Fruit fly (Drosophila melanogaster): ENCODE results near the gene Grx5.
A peak's percentile ranks its signal among the peaks of the same experiment; 100 is the strongest.

dm6 chrX:14882536-14883118 lies 44.6 kb upstream of the Grx5 start, which contains the start of the genes CG45064 and CG45065:
- TF ChIP-seq EcR (GFP tag; optimal IDR thresholded peaks at IDR 0.05): no peak
- peak; percentile 89 for TF ChIP-seq Pif1A (GFP tag; optimal IDR thresholded peaks at IDR 0.05)
- TF ChIP-seq Pif1B (GFP tag; optimal IDR thresholded peaks at IDR 0.05): peak; percentile 85
- 0 out of 2 replicates have a peak, but pooled peaks have one; percentile 38 for TF ChIP-seq CG10348 (GFP tag; IDR thresholded peaks at IDR 0.05)
- TF ChIP-seq gl (tag; optimal IDR thresholded peaks at IDR 0.05): no peak
- peak; percentile 82 for TF ChIP-seq CG12605 (GFP tag; IDR thresholded peaks at IDR 0.05)
- peak; percentile 87 for TF ChIP-seq fd96Ca (GFP tag; IDR thresholded peaks at IDR 0.05)
- TF ChIP-seq CG9948 (tag; optimal IDR thresholded peaks at IDR 0.05): peak; percentile 68
- TF ChIP-seq Ets98B (GFP tag; IDR thresholded peaks at IDR 0.05): peak; percentile 93
- TF ChIP-seq Snoo (tag; optimal IDR thresholded peaks at IDR 0.05): peak; percentile 54
- TF ChIP-seq CG34367 (tag; optimal IDR thresholded peaks at IDR 0.05): peak; percentile 37
- TF ChIP-seq CG8159 (tag; optimal IDR thresholded peaks at IDR 0.05): peak; percentile 67
- no peak for TF ChIP-seq D1 (tag; optimal IDR thresholded peaks at IDR 0.05)
- peak; percentile 56 for TF ChIP-seq CG14655 (GFP tag; optimal IDR thresholded peaks at IDR 0.05)
